Fruit fly (Drosophila melanogaster): Measurements from ENCODE around the gene CG42342.

dm6 chr3R:16525555-16525954 is 23.0 kb downstream of the CG42342 start:
- TF ChIP-seq tai (GFP tag; optimal IDR thresholded peaks at IDR 0.05): no peak
- no peak for TF ChIP-seq psq (GFP tag; optimal IDR thresholded peaks at IDR 0.05)
- TF ChIP-seq usp (GFP tag; optimal IDR thresholded peaks at IDR 0.05): no peak
- TF ChIP-seq brk (GFP tag; optimal IDR thresholded peaks at IDR 0.05): no peak
- TF ChIP-seq pan (optimal IDR thresholded peaks at IDR 0.05): no peak
- TF ChIP-seq Myc (optimal IDR thresholded peaks at IDR 0.05): no peak
- no peak for TF ChIP-seq CrebA (GFP tag; optimal IDR thresholded peaks at IDR 0.05; ENCODE audit: borderline replicate concordance)
- no peak for TF ChIP-seq Hr78 (GFP tag; optimal IDR thresholded peaks at IDR 0.05)
- TF ChIP-seq fru (GFP tag; optimal IDR thresholded peaks at IDR 0.05): no peak
- no peak for TF ChIP-seq Abd-B (GFP tag; optimal IDR thresholded peaks at IDR 0.05)
- no peak for TF ChIP-seq Hr83 (GFP tag; optimal IDR thresholded peaks at IDR 0.05; ENCODE audit: poor library complexity, severe bottlenecking)

Measured in whole organism, wandering third instar larva.